Worm (Caenorhabditis elegans) whole organism, midembryonic: Measurements from ENCODE around the gene tctn-1.

ENCODE experiments used
- T22C8.4 ChIP-seq: fragments of 200-800 bp; sonication (Bioruptor generic); IDR thresholded peaks from 2 replicates; pipeline ENCODE4 v1.3.6; 2022; ENCODE audit warnings: missing genetic modification characterization, missing compliant biosample characterization
- cog-1 ChIP-seq: sonication (generic microtip); optimal IDR thresholded peaks from 2 replicates; lab custom pipeline; 2016; ENCODE audit warnings: missing genetic modification characterization, missing compliant biosample characterization
- flt-1 ChIP-seq: fragments of 200-800 bp; sonication (Bioruptor generic); IDR thresholded peaks from 2 replicates; pipeline ENCODE4 v1.3.6; 2022; ENCODE audit warnings: missing genetic modification characterization, missing compliant biosample characterization
- klf-2 ChIP-seq: fragments of 200-800 bp; sonication (Bioruptor generic); conservative IDR thresholded peaks from 2 replicates; pipeline ENCODE4 v1.3.6; 2022; ENCODE audit warnings: missing genetic modification reagents, missing genetic modification characterization, missing compliant biosample characterization
- med-1 ChIP-seq: sonication (generic microtip); optimal IDR thresholded peaks from 2 replicates; lab custom pipeline; 2017; ENCODE audit warnings: missing genetic modification characterization, mild to moderate bottlenecking, missing compliant biosample characterization, antibody characterized with exemption, missing genetic modification reagents; ENCODE audit not compliant: insufficient read depth
- ref-1 ChIP-seq: fragments of 200-800 bp; sonication (Bioruptor generic); conservative IDR thresholded peaks from 2 replicates; pipeline ENCODE4 v1.3.6; 2022; ENCODE audit warnings: missing genetic modification reagents, missing genetic modification characterization, missing compliant biosample characterization
- tab-1 ChIP-seq: fragments of 200-800 bp; sonication (Bioruptor generic); IDR thresholded peaks from 2 replicates; pipeline ENCODE4 v1.3.6; 2022; ENCODE audit warnings: missing genetic modification characterization, missing compliant biosample characterization
- ztf-23 ChIP-seq: fragments of 200-800 bp; sonication (Bioruptor generic); IDR thresholded peaks from 2 replicates; pipeline ENCODE4 v1.3.6; 2022; ENCODE audit warnings: missing genetic modification reagents, missing genetic modification characterization, missing compliant biosample characterization
- ztf-29 ChIP-seq: fragments of 200-800 bp; sonication (Bioruptor generic); IDR thresholded peaks from 2 replicates; pipeline ENCODE4 v1.3.6; 2022; ENCODE audit warnings: missing genetic modification reagents, missing genetic modification characterization, missing compliant biosample characterization

tctn-1 gene

ce11 chrIV:4712376-4712775, 35.3 kb downstream of the tctn-1 start, which contains the start of gene yars-2:
Gene yars-2 (minus strand): TSS chrIV:4712624.
- TF ChIP-seq ztf-23 (GFP tag; lab: Robert Waterston, UW): 0 out of 2 replicates have a peak, but pooled peaks have one; percentile 37
- TF ChIP-seq ztf-29: no peak

- TF ChIP-seq tab-1 (GFP tag; lab: Robert Waterston, UW): no peak
Measured at ce11 chrIV:4710459-4710858, 37.2 kb downstream of the tctn-1 start, which contains the start of gene cif-1. Gene cif-1 (minus strand): TSS chrIV:4710755.

- TF ChIP-seq ztf-23 (GFP tag; lab: Robert Waterston, UW) (no peak), ztf-29 (no peak), ref-1 (GFP tag; lab: Robert Waterston, UW) (no peak), tab-1 (GFP tag; lab: Robert Waterston, UW) (no peak), med-1 (no peak)
Measured at ce11 chrIV:4705922-4706321, 41.7 kb downstream of the tctn-1 start.

ce11 chrIV:4705182-4705581, 42.5 kb downstream of the tctn-1 start:
- TF ChIP-seq T22C8.4 (GFP tag; lab: Robert Waterston, UW) (no peak), flt-1 (GFP tag; lab: Robert Waterston, UW) (no peak), ztf-29 (no peak), ref-1 (GFP tag; lab: Robert Waterston, UW) (no peak), ztf-23 (GFP tag; lab: Robert Waterston, UW) (no peak), tab-1 (GFP tag; lab: Robert Waterston, UW) (no peak), med-1 (no peak), klf-2 (GFP tag; lab: Robert Waterston, UW) (no peak), cog-1 (no peak)

ce11 chrIV:4703911-4704310, 43.7 kb downstream of the tctn-1 start, which contains the start of gene ogdh-1:
Gene ogdh-1 (minus strand): TSS chrIV:4704011.
- TF ChIP-seq cog-1: no peak
- no peak for TF ChIP-seq flt-1 (GFP tag; lab: Robert Waterston, UW)

ce11 chrIV:4702077-4702476, 45.6 kb downstream of the tctn-1 start:
- 0 out of 2 replicates have a peak, but pooled peaks have one; percentile 32 for TF ChIP-seq klf-2 (GFP tag; lab: Robert Waterston, UW)
